Fruit fly (Drosophila melanogaster): ENCODE results near the gene Ufd1.
"Not testable (repeated sequence)": the region's sequence is repeated elsewhere in the genome, so short reads cannot be mapped to it uniquely, and the experiment has no call there.

Gene Ufd1

DNA sequence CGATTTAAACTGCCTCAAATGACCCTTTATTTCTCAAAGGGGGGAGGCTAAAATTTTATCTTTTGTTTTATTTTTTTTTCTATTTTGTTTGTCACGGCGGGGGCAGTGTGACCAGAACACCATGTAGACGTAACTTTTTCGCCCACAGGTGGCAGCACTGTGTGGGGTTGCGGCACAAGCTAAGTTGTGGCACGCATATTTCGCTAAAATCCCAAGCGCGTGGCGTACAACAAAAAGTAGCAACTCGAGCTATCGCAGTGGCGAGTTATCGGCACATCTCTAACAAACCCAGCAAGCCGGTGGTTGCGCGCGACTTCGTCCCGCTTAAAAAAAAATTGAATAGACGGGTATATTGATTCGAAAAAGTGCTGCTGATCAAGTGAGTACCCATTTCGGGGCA, at the start of gene Ufd1, which contains the start of gene NaPi-III:
TSS of gene Ufd1 (minus strand) at position 129 of the 400 bp plus-strand sequence.
TSS of gene NaPi-III (plus strand) at position 261 of the 400 bp plus-strand sequence.
- TF ChIP-seq ttk (optimal IDR thresholded peaks at IDR 0.05) (no peak), psq (optimal IDR thresholded peaks at IDR 0.05) (no peak), h (optimal IDR thresholded peaks at IDR 0.05) (no peak), Sin3A (optimal IDR thresholded peaks at IDR 0.05) (no peak), insv (optimal IDR thresholded peaks at IDR 0.05) (no peak), Myc (optimal IDR thresholded peaks at IDR 0.05) (no peak)

DNA sequence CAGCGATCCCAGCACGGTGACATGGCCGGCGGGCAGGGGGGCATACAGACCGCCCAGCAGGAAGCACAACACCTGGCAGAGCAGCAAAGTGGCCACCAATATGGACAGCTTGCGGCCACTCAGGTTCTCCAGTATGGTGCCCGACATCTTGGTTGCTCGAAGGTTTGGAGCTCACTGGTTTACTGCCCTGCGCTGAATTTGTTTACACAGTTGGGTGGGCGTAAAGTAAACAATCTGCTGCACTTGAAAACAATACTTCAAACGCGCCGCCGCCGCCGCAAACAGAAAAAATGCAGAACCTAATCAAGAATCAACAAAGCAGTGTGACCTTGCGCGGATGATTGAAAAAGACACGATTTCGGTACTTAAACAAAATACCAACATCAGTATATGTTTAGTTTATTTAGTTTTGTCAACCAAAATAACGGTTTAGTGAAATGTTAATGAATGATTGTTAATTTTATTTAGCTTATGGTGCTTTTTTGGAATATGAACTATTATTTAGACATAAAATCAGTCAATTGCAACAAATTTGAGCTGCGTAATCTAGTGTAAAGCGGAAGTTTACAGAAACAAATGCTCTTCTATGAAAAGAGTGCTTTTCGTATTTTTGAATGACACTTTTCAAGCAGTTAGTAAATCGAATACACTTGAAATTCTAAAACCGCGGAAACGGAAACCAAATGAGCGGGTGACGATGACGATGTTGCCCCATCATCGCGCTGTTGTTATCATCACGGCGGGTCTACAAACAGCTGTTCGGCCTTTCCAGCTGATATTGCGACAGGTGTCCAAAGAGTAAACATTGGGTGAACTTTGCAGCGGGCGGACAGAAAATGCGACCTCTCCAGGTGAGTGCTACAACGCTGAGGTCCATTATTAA, 46.5 kb upstream of the Ufd1 start, which contains the start of the genes wls and Adck5:
TSS of gene wls (minus strand) at position 327 of the 883 bp plus-strand sequence.
TSS of gene Adck5 (plus strand) at position 519 of the 883 bp plus-strand sequence.
- TF ChIP-seq Myc (optimal IDR thresholded peaks at IDR 0.05) (no peak), ttk (optimal IDR thresholded peaks at IDR 0.05) (no peak), insv (optimal IDR thresholded peaks at IDR 0.05) (no peak), h (optimal IDR thresholded peaks at IDR 0.05) (no peak), Sin3A (optimal IDR thresholded peaks at IDR 0.05) (no peak)

DNA sequence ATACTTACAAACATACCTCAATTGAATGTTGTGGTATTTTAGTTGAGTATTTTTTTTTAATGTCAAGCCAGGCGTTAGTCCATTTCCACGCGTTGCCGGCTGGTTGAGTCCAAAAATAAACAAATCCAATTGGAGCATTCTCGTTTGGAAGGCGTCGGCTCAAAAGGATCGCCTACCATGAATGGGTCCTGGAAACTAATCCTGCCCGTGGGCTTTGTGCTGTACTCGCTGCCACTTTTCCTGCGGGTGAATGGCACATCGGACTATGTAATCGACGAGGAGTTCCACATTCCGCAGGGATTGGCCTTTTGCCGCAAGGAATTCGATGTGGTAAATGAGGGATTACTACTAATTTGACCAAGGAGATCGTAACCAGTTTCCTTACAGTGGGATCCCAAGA, 41.9 kb upstream of the Ufd1 start, which contains the start of gene Alg10:
TSS of gene Alg10 (plus strand) at position 73 of the 400 bp plus-strand sequence.
- no peak for TF ChIP-seq Myc (optimal IDR thresholded peaks at IDR 0.05)
- no peak for TF ChIP-seq ttk (optimal IDR thresholded peaks at IDR 0.05)
- no peak for TF ChIP-seq h (optimal IDR thresholded peaks at IDR 0.05)
- TF ChIP-seq Sin3A (optimal IDR thresholded peaks at IDR 0.05): no peak
- TF ChIP-seq insv (optimal IDR thresholded peaks at IDR 0.05): no peak
- no peak for TF ChIP-seq psq (optimal IDR thresholded peaks at IDR 0.05)

DNA sequence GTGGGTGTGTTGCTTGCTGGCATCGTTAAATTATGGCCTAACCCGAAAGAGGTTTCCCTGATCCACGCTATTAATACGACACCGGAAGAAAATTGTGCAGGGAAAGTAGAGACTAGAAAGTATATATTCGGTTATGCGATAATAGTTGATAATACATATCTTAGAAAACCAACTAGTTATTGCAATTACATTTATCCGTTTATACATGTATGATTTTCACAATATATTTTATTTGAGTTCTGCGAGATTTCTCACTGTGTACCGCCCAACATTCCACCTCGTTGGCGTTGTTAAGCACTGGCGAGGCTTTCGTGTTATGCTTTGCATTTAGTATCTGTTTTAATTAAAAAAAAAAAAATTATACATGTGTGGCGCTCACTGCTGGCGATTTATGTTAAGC, 32.4 kb upstream of the Ufd1 start:
- TF ChIP-seq ttk (optimal IDR thresholded peaks at IDR 0.05) (no peak), h (optimal IDR thresholded peaks at IDR 0.05) (no peak), psq (optimal IDR thresholded peaks at IDR 0.05) (no peak), insv (optimal IDR thresholded peaks at IDR 0.05) (no peak), Myc (optimal IDR thresholded peaks at IDR 0.05) (no peak), Sin3A (optimal IDR thresholded peaks at IDR 0.05) (no peak)

DNA sequence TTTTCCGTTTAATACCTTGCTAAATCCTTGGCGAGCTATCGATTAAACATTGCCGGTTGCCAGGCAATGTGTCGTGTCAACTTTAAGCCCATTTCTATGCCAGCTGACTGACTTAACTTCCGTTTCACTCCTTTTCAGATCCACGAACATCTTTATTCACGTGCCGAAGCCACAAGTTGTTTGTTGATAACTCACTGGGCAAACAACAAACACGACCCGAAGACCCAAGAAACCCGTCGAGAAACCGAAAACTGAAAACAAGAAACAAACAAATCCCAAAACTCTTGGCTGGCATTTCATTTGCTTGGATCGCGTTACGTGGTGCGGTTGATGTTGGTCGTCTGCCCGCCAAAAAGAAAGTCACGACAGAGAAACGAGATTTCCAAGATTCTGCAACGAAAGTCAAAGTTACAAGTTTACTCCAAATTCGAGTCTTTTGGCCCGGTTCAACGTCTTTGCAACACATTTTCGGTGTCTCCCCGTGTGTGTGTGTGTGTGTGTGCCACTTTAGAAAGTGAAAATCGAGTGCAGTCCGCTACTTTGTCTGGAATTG, 27.8 kb upstream of the Ufd1 start, which contains the start of gene CG6216:
TSS of gene CG6216 (minus strand) at position 51 of the 553 bp plus-strand sequence.
- TF ChIP-seq Sin3A (optimal IDR thresholded peaks at IDR 0.05) (no peak), psq (optimal IDR thresholded peaks at IDR 0.05) (no peak), Myc (optimal IDR thresholded peaks at IDR 0.05) (no peak), h (optimal IDR thresholded peaks at IDR 0.05) (no peak)

DNA sequence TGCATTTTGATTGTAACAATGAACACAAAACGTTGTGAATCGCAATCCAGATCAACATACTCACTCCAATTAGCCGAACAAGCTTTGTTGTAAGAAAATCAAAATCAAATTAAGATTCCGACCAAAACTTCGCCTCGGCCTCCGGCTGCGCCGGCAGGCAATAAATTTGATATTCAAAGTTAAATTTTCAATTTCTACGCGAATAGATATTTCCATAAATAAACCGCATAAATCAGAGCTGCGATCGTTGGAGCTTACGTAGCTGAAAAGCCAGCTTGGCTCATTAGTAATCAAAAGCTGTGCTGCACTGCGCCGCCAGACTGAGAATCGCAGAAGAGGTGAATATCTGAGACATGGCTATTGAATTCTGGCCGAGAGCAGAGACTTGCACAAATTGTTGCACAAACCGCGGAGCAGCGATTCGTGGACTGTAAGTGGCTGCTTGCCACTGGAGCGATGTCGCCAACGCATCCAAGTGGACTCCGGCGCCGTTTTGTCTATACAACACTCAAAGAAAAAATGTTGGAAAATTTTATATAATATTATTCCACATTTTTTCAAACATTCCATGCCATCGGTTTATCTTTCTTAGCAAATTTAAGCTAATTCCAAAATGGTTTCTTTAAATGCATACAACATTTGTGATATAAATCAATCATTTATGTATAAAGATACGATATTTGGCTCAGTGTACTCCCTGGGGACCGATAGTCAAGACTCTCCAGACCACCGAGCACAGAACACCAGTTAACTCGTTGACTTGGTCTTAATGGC, 25.6 kb upstream of the Ufd1 start:
- TF ChIP-seq insv (optimal IDR thresholded peaks at IDR 0.05): no peak
- TF ChIP-seq psq (optimal IDR thresholded peaks at IDR 0.05): no peak
- no peak for TF ChIP-seq h (optimal IDR thresholded peaks at IDR 0.05)
- no peak for TF ChIP-seq Myc (optimal IDR thresholded peaks at IDR 0.05)
- TF ChIP-seq ttk (optimal IDR thresholded peaks at IDR 0.05): no peak
- no peak for TF ChIP-seq Sin3A (optimal IDR thresholded peaks at IDR 0.05)

DNA sequence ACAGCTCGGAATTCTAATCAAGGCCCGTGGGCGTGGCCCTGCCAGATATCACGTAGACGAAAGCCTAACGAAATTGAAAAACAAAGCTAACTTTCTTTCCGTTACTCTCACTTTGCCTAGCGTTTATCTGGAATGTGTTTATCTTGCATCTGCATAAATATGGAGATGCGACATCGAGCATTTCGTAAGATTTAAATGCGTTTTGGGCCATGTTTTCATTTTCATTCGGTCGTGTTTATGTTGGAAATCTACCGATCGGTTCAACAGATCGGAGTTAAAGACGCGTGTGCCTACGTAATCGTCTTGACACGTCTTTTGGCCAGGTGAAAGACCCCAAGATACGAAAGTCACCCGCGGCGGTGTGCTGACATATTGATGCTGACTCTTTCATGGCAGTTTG, 24.7 kb upstream of the Ufd1 start:
- TF ChIP-seq insv (optimal IDR thresholded peaks at IDR 0.05): no peak

DNA sequence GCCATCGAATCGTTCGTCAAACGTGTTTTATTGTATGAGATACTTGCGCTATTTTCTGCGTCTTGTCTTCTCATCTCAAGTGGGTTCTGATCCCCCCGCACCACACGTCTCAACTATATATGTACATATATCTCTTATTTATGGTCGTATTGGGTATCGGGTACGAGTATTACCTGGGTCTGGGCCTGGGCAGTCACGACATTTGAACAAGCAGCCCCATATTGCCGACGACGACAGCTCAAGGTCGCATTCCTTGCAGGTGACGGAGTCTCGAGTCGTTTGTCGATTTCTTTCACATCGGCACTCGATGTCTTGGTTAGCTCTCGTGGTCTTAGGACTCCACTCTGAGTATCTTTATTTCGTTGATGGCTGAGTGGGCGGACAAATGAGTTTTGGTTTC, 22.0 kb upstream of the Ufd1 start:
- no peak for TF ChIP-seq Sin3A (optimal IDR thresholded peaks at IDR 0.05)
- no peak for TF ChIP-seq psq (optimal IDR thresholded peaks at IDR 0.05)
- no peak for TF ChIP-seq insv (optimal IDR thresholded peaks at IDR 0.05)

DNA sequence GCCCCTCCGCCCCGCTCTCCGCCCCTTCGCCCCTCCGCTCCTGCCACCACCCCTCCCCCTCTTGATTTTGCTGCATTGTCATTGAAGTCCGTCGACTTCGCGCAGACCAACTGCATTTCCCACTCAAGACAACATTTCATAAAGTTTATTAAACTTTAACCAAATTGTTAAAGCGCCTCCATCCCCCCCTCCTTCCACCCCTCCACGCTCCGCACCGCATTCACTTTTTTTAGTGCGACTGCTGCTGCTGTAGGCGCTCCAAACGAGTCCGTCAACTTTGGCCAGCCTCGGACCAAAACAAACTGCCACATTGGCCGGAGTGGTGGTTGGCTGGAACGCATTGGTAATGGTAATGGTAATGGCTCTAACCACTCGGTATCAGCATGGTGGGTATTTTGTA, 15.8 kb upstream of the Ufd1 start:
- TF ChIP-seq Sin3A (optimal IDR thresholded peaks at IDR 0.05) (no peak), h (optimal IDR thresholded peaks at IDR 0.05) (no peak), insv (optimal IDR thresholded peaks at IDR 0.05) (no peak), Myc (optimal IDR thresholded peaks at IDR 0.05) (no peak), psq (optimal IDR thresholded peaks at IDR 0.05) (no peak), ttk (optimal IDR thresholded peaks at IDR 0.05) (no peak)

DNA sequence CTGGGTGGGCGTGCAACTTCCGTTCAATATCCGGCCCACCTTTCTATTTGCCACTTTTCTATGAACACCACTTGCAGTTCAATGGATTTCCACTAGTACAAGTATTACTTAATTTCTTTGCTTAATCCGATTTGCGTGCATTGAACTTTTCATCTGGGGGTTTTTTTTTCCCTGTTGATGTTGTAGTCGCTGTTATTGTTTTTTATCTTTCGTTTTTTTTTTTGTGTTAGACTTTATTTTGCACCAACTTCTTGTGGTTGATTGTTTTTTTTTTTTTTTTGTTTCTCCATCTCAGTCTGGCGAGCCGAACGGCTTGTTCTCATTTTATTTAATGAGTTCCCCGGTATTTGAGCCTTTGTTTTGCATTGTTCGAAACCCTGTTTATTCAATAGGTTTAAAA, 13.3 kb upstream of the Ufd1 start:
- TF ChIP-seq ttk (optimal IDR thresholded peaks at IDR 0.05) (no peak), h (optimal IDR thresholded peaks at IDR 0.05) (no peak), Myc (optimal IDR thresholded peaks at IDR 0.05) (no peak), Sin3A (optimal IDR thresholded peaks at IDR 0.05) (no peak)

DNA sequence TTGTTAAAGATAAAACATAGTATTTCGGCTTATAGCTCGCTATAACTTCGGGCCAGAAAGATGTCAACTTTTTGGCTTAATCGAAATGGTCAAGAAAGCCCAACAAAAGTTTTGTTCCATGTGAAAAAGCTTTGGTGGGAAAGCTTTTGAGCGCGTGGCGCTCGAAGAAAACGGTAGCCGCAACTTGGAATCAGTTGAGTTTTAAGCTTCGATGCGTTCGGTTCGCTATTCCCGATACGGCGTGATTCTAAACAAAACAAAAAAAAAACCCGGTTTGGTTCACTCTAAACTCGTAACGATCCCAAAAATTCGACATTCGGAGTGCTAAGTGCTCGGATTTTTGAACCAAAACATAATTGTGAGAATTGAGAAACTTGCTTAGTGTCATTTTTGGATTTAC, 12.8 kb upstream of the Ufd1 start, which contains the start of gene IRSp53:
TSS of gene IRSp53 (plus strand) at position 204 of the 400 bp plus-strand sequence.
- TF ChIP-seq Sin3A (optimal IDR thresholded peaks at IDR 0.05) (no peak), ttk (optimal IDR thresholded peaks at IDR 0.05) (no peak)

DNA sequence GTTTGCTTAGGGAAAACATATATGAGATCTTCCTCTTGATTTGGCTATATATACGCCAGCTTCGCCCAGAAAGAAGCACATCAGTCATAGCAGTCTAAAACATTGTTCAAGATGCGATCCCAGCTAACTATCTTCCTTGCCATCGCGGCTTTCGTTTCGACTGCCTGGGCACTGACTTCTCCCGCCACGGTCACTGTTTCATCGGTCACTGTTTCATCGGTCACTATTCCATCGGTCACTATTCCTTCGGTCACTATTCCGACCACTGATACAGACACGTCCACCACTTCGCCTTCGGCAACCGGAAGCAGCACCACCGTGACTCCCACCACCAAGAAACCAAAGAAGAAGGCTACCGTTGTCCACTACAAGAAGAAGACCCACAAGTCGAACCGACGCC, 11.9 kb upstream of the Ufd1 start, which contains the start of gene CG14143:
TSS of gene CG14143 (plus strand) at position 102 of the 400 bp plus-strand sequence.
- not testable (repeated sequence) for TF ChIP-seq Myc, psq, ttk (optimal IDR thresholded peaks at IDR 0.05)

Measured in Kc167 (cell line).